Fruit fly (Drosophila melanogaster): ENCODE measurements around the gene Irp-1A.
A peak's percentile ranks its signal among the peaks of the same experiment; 100 is the strongest.

Gene Irp-1A

DNA sequence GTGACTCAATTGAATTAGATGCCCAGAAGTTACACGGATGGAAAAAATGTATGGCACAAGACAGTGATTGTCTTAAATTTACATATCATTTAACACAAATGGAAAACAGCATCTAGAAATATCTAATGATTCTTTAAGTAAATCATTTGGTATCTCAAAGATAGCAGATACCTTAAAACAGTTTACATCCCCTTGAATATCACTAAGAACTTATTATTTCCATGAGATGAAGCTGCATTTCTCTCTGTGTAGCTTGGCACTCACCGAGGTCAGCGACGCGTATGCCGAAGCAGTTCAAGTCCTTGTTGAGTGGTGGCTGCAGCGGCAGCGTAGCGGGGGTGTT is 4.8 kb downstream of the Irp-1A start:
- TF ChIP-seq gem (tag; optimal IDR thresholded peaks at IDR 0.05) (peak; percentile 67), CG1233 (GFP tag; optimal IDR thresholded peaks at IDR 0.05) (peak; percentile 3), H2.0 (GFP tag; IDR thresholded peaks at IDR 0.05) (peak; percentile 34), Stat92E (GFP tag; optimal IDR thresholded peaks at IDR 0.05) (no peak), CG11696 (GFP tag; IDR thresholded peaks at IDR 0.05) (no peak), ems (GFP tag; optimal IDR thresholded peaks at IDR 0.05) (no peak), Ptx1 (GFP tag; IDR thresholded peaks at IDR 0.05) (0 out of 2 replicates have a peak, but pooled peaks have one; percentile 30), jigr1 (GFP tag; IDR thresholded peaks at IDR 0.05) (no peak), exex (tag; optimal IDR thresholded peaks at IDR 0.05) (no peak), CG3847 (GFP tag; IDR thresholded peaks at IDR 0.05) (0 out of 2 replicates have a peak, but pooled peaks have one; percentile 18), jumu (GFP tag; optimal IDR thresholded peaks at IDR 0.05) (peak; percentile 22), phol (tag; optimal IDR thresholded peaks at IDR 0.05) (peak; percentile 50), CG10267 (tag; optimal IDR thresholded peaks at IDR 0.05) (peak; percentile 51), CoRest (tag; optimal IDR thresholded peaks at IDR 0.05) (peak; percentile 40), sens (GFP tag) (peak; percentile 86), her (GFP tag; optimal IDR thresholded peaks at IDR 0.05) (no peak), row (GFP tag; IDR thresholded peaks at IDR 0.05) (peak; percentile 68), zen (tag; optimal IDR thresholded peaks at IDR 0.05) (peak; percentile 16), CG7839 (tag; optimal IDR thresholded peaks at IDR 0.05) (peak; percentile 55), CG18599 (GFP tag; optimal IDR thresholded peaks at IDR 0.05) (peak; percentile 71), CG32767 (GFP tag; IDR thresholded peaks at IDR 0.05) (no peak), nmo (GFP tag; optimal IDR thresholded peaks at IDR 0.05) (peak; percentile 61), CG14710 (tag; optimal IDR thresholded peaks at IDR 0.05) (peak; percentile 55), grau (tag; optimal IDR thresholded peaks at IDR 0.05) (peak; percentile 33), CG17361 (GFP tag; IDR thresholded peaks at IDR 0.05) (peak; percentile 43; the same call in 1 of the 3 replicates), trem (tag; optimal IDR thresholded peaks at IDR 0.05) (peak; percentile 37), CG10654 (GFP tag; optimal IDR thresholded peaks at IDR 0.05) (no peak), PHDP (tag; optimal IDR thresholded peaks at IDR 0.05) (no peak), NC2β (GFP tag; optimal IDR thresholded peaks at IDR 0.05) (no peak), CG7556 (GFP tag; optimal IDR thresholded peaks at IDR 0.05) (peak; percentile 46), pum (GFP tag; optimal IDR thresholded peaks at IDR 0.05) (peak; percentile 21), CG15696 (tag; optimal IDR thresholded peaks at IDR 0.05) (peak; percentile 46), Hr39 (optimal IDR thresholded peaks at IDR 0.05) (no peak), CG9437 (GFP tag; optimal IDR thresholded peaks at IDR 0.05) (no peak), zfh1 (GFP tag; IDR thresholded peaks at IDR 0.05) (no peak), Fer3 (tag; optimal IDR thresholded peaks at IDR 0.05) (peak; percentile 16), br (optimal IDR thresholded peaks at IDR 0.05) (no peak), HLHmδ (GFP tag; optimal IDR thresholded peaks at IDR 0.05) (no peak), CG6813 (GFP tag; optimal IDR thresholded peaks at IDR 0.05) (peak; percentile 12), unpg (GFP tag; optimal IDR thresholded peaks at IDR 0.05) (peak; percentile 47), hkb (optimal IDR thresholded peaks at IDR 0.05) (no peak), hkb (GFP tag; IDR thresholded peaks at IDR 0.05) (0 out of 2 replicates have a peak, but pooled peaks have one; percentile 15), CG17186 (GFP tag; optimal IDR thresholded peaks at IDR 0.05) (no peak), esg (GFP tag; conservative IDR thresholded peaks at IDR 0.05) (peak; percentile 23; the same call in 1 of the 2 replicates), Xrp1 (GFP tag; IDR thresholded peaks at IDR 0.05) (peak; percentile 60), slbo (GFP tag; IDR thresholded peaks at IDR 0.05) (0 out of 2 replicates have a peak, but pooled peaks have one; percentile 18), Hr51 (GFP tag; optimal IDR thresholded peaks at IDR 0.05) (peak in 1 of 2 experiments; percentile 41), CG11504 (tag; optimal IDR thresholded peaks at IDR 0.05) (peak; percentile 64), nerfin-1 (tag; optimal IDR thresholded peaks at IDR 0.05) (peak; percentile 71), CG8388 (GFP tag; optimal IDR thresholded peaks at IDR 0.05) (peak; percentile 26), dmrt11E (tag; optimal IDR thresholded peaks at IDR 0.05) (peak; percentile 32), CTCF (GFP tag; optimal IDR thresholded peaks at IDR 0.05) (no peak)
